Fruit fly (Drosophila melanogaster) whole organism, embryonic: ENCODE results near the gene CG2685.
A peak's percentile ranks its signal among the peaks of the same experiment; 100 is the strongest.

Experiments used
- BtbVII ChIP-seq: fragments of 200-800 bp; sonication (Bioruptor generic); optimal IDR thresholded peaks from 3 replicates; lab custom pipeline; 2017; ENCODE audit warnings: missing biosample characterization, mild to moderate bottlenecking, missing genetic modification characterization
- CG10462 ChIP-seq: fragments of 200-800 bp; sonication (Bioruptor generic); optimal IDR thresholded peaks from 2 replicates; lab custom pipeline; 2016; ENCODE audit warnings: missing biosample characterization, missing genetic modification characterization
- CG11560 ChIP-seq: fragments of 200-800 bp; sonication (Bioruptor generic); IDR thresholded peaks from 3 replicates; pipeline ENCODE4 v1.3.6; 2022; ENCODE audit warnings: missing biosample characterization, missing genetic modification characterization
- CG12071 ChIP-seq: fragments of 200-800 bp; sonication (Bioruptor generic); optimal IDR thresholded peaks from 3 replicates; lab custom pipeline; 2018; ENCODE audit warnings: missing biosample characterization, mild to moderate bottlenecking, missing genetic modification characterization
- CG12391 ChIP-seq: fragments of 200-800 bp; sonication (Bioruptor generic); optimal IDR thresholded peaks from 3 replicates; lab custom pipeline; 2018; ENCODE audit warnings: missing biosample characterization, mild to moderate bottlenecking, missing genetic modification characterization, moderate library complexity
- CG13775 ChIP-seq: fragments of 200-800 bp; sonication (Bioruptor generic); optimal IDR thresholded peaks from 3 replicates; lab custom pipeline; 2017; ENCODE audit warnings: missing biosample characterization, mild to moderate bottlenecking, missing genetic modification characterization
- CG14860 ChIP-seq: fragments of 200-800 bp; sonication (Bioruptor generic); IDR thresholded peaks from 3 replicates; pipeline ENCODE4 v1.3.6; 2022; ENCODE audit warnings: missing biosample characterization, missing genetic modification characterization; ENCODE audit not compliant: partially characterized antibody
- CG15011 ChIP-seq: fragments of 200-800 bp; sonication (Bioruptor generic); optimal IDR thresholded peaks from 3 replicates; lab custom pipeline; 2018; ENCODE audit warnings: missing biosample characterization, mild to moderate bottlenecking, missing genetic modification characterization
- CG2116 ChIP-seq: fragments of 200-800 bp; sonication (Bioruptor generic); optimal IDR thresholded peaks from 3 replicates; lab custom pipeline; 2018; ENCODE audit warnings: missing biosample characterization, mild to moderate bottlenecking, missing genetic modification characterization
- CG2712 ChIP-seq: fragments of 200-800 bp; optimal IDR thresholded peaks from 3 replicates; lab custom pipeline; 2019; ENCODE audit warnings: missing biosample characterization, mild to moderate bottlenecking, missing genetic modification characterization, moderate library complexity
- CG33213 ChIP-seq: fragments of 200-800 bp; sonication (Bioruptor generic); optimal IDR thresholded peaks from 3 replicates; lab custom pipeline; 2016; ENCODE audit warnings: missing biosample characterization, missing genetic modification characterization
- CG6654 ChIP-seq: fragments of 200-800 bp; sonication (Bioruptor generic); optimal IDR thresholded peaks from 2 replicates; lab custom pipeline; 2017; ENCODE audit warnings: missing biosample characterization, mild to moderate bottlenecking, missing genetic modification characterization
- CG7786 ChIP-seq: fragments of 200-800 bp; sonication (Bioruptor generic); optimal IDR thresholded peaks from 2 replicates; lab custom pipeline; 2016; ENCODE audit warnings: missing biosample characterization, missing genetic modification characterization
- CG7839 ChIP-seq: fragments of 200-800 bp; sonication (Bioruptor generic); optimal IDR thresholded peaks from 3 replicates; lab custom pipeline; 2018; ENCODE audit warnings: missing biosample characterization, mild to moderate bottlenecking, missing genetic modification characterization, moderate library complexity
- Camta ChIP-seq: fragments of 200-800 bp; sonication (Bioruptor generic); optimal IDR thresholded peaks from 2 replicates; lab custom pipeline; 2016; ENCODE audit warnings: missing biosample characterization, missing genetic modification characterization
- CkIIα-i1 ChIP-seq: fragments of 200-800 bp; sonication (Bioruptor generic); IDR thresholded peaks from 2 replicates; pipeline ENCODE4 v1.3.6; 2022; ENCODE audit warnings: missing biosample characterization, missing genetic modification characterization
- GATAe ChIP-seq: fragments of 200-800 bp; sonication (Bioruptor generic); conservative IDR thresholded peaks from 2 replicates; pipeline ENCODE4 v1.3.6; 2022; ENCODE audit warnings: missing biosample characterization, missing genetic modification characterization
- HmgD ChIP-seq: fragments of 200-800 bp; sonication (Bioruptor generic); optimal IDR thresholded peaks from 3 replicates; lab custom pipeline; 2016; ENCODE audit warnings: missing biosample characterization, missing genetic modification characterization
- Lpt ChIP-seq: fragments of >200 bp; optimal IDR thresholded peaks from 2 replicates; lab custom pipeline; 2018; ENCODE audit warnings: missing biosample characterization, missing genetic modification characterization
- MTF-1 ChIP-seq: fragments of 200-800 bp; sonication (Bioruptor generic); optimal IDR thresholded peaks from 2 replicates; lab custom pipeline; 2018; ENCODE audit warnings: missing biosample characterization, mild to moderate bottlenecking, missing genetic modification characterization, borderline replicate concordance
- Mad ChIP-seq: fragments of 200-800 bp; sonication (Bioruptor generic); optimal IDR thresholded peaks from 2 replicates; lab custom pipeline; 2016; ENCODE audit warnings: missing biosample characterization, missing genetic modification characterization
- Med ChIP-seq: fragments of 200-800 bp; sonication (Bioruptor generic); peaks from one replicate; lab custom pipeline; 2016; ENCODE audit warnings: missing biosample characterization, missing genetic modification characterization, mild to moderate bottlenecking, inconsistent platforms, moderate library complexity
- Meics ChIP-seq: fragments of 200-800 bp; sonication (Bioruptor generic); optimal IDR thresholded peaks from 2 replicates; lab custom pipeline; 2017; ENCODE audit warnings: missing biosample characterization, mild to moderate bottlenecking, missing genetic modification characterization
- Oli ChIP-seq: fragments of 200-800 bp; sonication (Bioruptor generic); optimal IDR thresholded peaks from 2 replicates; lab custom pipeline; 2018; ENCODE audit warnings: missing biosample characterization, mild to moderate bottlenecking, missing genetic modification characterization, moderate library complexity
- Opbp ChIP-seq: fragments of 200-800 bp; sonication (Bioruptor generic); IDR thresholded peaks from 3 replicates; pipeline ENCODE4 v1.3.6; 2022; ENCODE audit warnings: missing biosample characterization, missing genetic modification characterization; ENCODE audit not compliant: partially characterized antibody
- Rx ChIP-seq: fragments of 200-800 bp; sonication (Bioruptor generic); IDR thresholded peaks from 2 replicates; pipeline ENCODE4 v1.3.6; 2022; ENCODE audit warnings: missing biosample characterization, missing genetic modification characterization
- Taf1 ChIP-seq: fragments of 200-800 bp; sonication (Bioruptor generic); IDR thresholded peaks from 2 replicates; pipeline ENCODE4 v1.3.6; 2022; ENCODE audit warnings: missing biosample characterization, missing genetic modification characterization
- Usf ChIP-seq: fragments of 200-800 bp; sonication (Bioruptor generic); optimal IDR thresholded peaks from 2 replicates; lab custom pipeline; 2017; ENCODE audit warnings: missing genotype, missing biosample characterization, missing genetic modification characterization
- al ChIP-seq: fragments of 200-800 bp; sonication (Bioruptor generic); IDR thresholded peaks from 2 replicates; pipeline ENCODE4 v1.3.6; 2022; ENCODE audit warnings: missing biosample characterization, missing genetic modification characterization
- amos ChIP-seq: fragments of 200-800 bp; sonication (Bioruptor generic); IDR thresholded peaks from 2 replicates; pipeline ENCODE4 v1.3.6; 2022; ENCODE audit warnings: missing biosample characterization, missing genetic modification characterization; ENCODE audit not compliant: partially characterized antibody
- aop ChIP-seq: fragments of 200-800 bp; sonication (Bioruptor generic); IDR thresholded peaks from 2 replicates; pipeline ENCODE4 v1.3.6; 2022; ENCODE audit warnings: missing biosample characterization, missing genetic modification characterization
- ap ChIP-seq: fragments of 200-800 bp; sonication (Bioruptor generic); IDR thresholded peaks from 2 replicates; pipeline ENCODE4 v1.3.6; 2022; ENCODE audit warnings: missing biosample characterization, missing genetic modification characterization
- bowl ChIP-seq: fragments of 200-800 bp; sonication (Bioruptor generic); IDR thresholded peaks from 2 replicates; pipeline ENCODE4 v1.3.6; 2022; ENCODE audit warnings: missing biosample characterization, missing genetic modification characterization
- chm ChIP-seq: fragments of 200-800 bp; sonication (Bioruptor generic); IDR thresholded peaks from 2 replicates; pipeline ENCODE4 v1.3.6; 2022; ENCODE audit warnings: missing biosample characterization, missing genetic modification characterization
- gcm ChIP-seq: fragments of 200-800 bp; sonication (Bioruptor generic); optimal IDR thresholded peaks from 2 replicates; lab custom pipeline; 2019; ENCODE audit warnings: missing biosample characterization, mild to moderate bottlenecking, missing genetic modification characterization, moderate library complexity
- gem ChIP-seq: fragments of 200-800 bp; sonication (Bioruptor generic); optimal IDR thresholded peaks from 2 replicates; lab custom pipeline; 2019; ENCODE audit warnings: missing biosample characterization, mild to moderate bottlenecking, missing genetic modification characterization, moderate library complexity
- grn ChIP-seq: fragments of 200-800 bp; sonication (Bioruptor generic); optimal IDR thresholded peaks from 3 replicates; lab custom pipeline; 2017; ENCODE audit warnings: missing biosample characterization, missing genetic modification characterization
- gsb-n ChIP-seq: fragments of 200-800 bp; sonication (Bioruptor generic); optimal IDR thresholded peaks from 3 replicates; lab custom pipeline; 2018; ENCODE audit warnings: missing biosample characterization, mild to moderate bottlenecking, missing genetic modification characterization
- gt ChIP-seq: fragments of 200-800 bp; sonication (Bioruptor generic); IDR thresholded peaks from 2 replicates; pipeline ENCODE4 v1.3.6; 2022; ENCODE audit warnings: missing biosample characterization, missing genetic modification characterization
- jigr1 ChIP-seq: fragments of 200-800 bp; sonication (Bioruptor generic); IDR thresholded peaks from 3 replicates; pipeline ENCODE4 v1.3.6; 2022; ENCODE audit warnings: missing biosample characterization, missing genetic modification characterization
- kay ChIP-seq: fragments of 200-800 bp; sonication (Bioruptor generic); optimal IDR thresholded peaks from 2 replicates; lab custom pipeline; 2016; ENCODE audit warnings: missing biosample characterization, missing genetic modification characterization
- nmo ChIP-seq: fragments of 200-800 bp; sonication (Bioruptor generic); optimal IDR thresholded peaks from 2 replicates; lab custom pipeline; 2018; ENCODE audit warnings: missing biosample characterization, mild to moderate bottlenecking, missing genetic modification characterization, moderate library complexity
- pan ChIP-seq, 4 experiments: fragments of >200 bp in 3 of 4; fragments of 200-800 bp in 1 of 4; sonication (Bioruptor generic) in 1 of 4; optimal IDR thresholded peaks in 3 of 4; IDR thresholded peaks in 1 of 4; 2 replicates each; pipeline versions ENCODE4 v1.3.6 to Lab custom; 2017 to 2022; ENCODE audit warnings: missing biosample characterization in 2 of 4, missing genetic modification characterization in 2 of 4, mixed read lengths in 1 of 4
- pho ChIP-seq: fragments of 200-800 bp; sonication (Bioruptor generic); optimal IDR thresholded peaks from 2 replicates; lab custom pipeline; 2016; ENCODE audit warnings: missing biosample characterization, missing genetic modification characterization
- pita ChIP-seq: fragments of 200-800 bp; sonication (Bioruptor generic); optimal IDR thresholded peaks from 2 replicates; lab custom pipeline; 2017; ENCODE audit warnings: missing biosample characterization, mild to moderate bottlenecking, missing genetic modification characterization
- pzg ChIP-seq: fragments of 200-800 bp; sonication (Bioruptor generic); optimal IDR thresholded peaks from 3 replicates; lab custom pipeline; 2018; ENCODE audit warnings: missing biosample characterization, mild to moderate bottlenecking, missing genetic modification characterization, moderate library complexity
- ro ChIP-seq: fragments of 200-800 bp; sonication (Bioruptor generic); IDR thresholded peaks from 2 replicates; pipeline ENCODE4 v1.3.6; 2022; ENCODE audit warnings: missing biosample characterization, missing genetic modification characterization
- sna ChIP-seq: fragments of 200-800 bp; sonication (Bioruptor generic); IDR thresholded peaks from 2 replicates; pipeline ENCODE4 v1.3.6; 2022; ENCODE audit warnings: missing biosample characterization, missing genetic modification characterization; ENCODE audit not compliant: partially characterized antibody
- trem ChIP-seq: fragments of 200-800 bp; optimal IDR thresholded peaks from 3 replicates; lab custom pipeline; 2019; ENCODE audit warnings: missing biosample characterization, mild to moderate bottlenecking, missing genetic modification characterization, moderate library complexity
- tup ChIP-seq: fragments of 200-800 bp; sonication (Bioruptor generic); optimal IDR thresholded peaks from 2 replicates; lab custom pipeline; 2016; ENCODE audit warnings: missing biosample characterization, mild to moderate bottlenecking, missing genetic modification characterization, moderate library complexity

The CG2685 gene

dm6 chrX:2744042-2744441 lies 30.3 kb upstream of the CG2685 start, which contains the start of gene Syx4 (continued):
- TF ChIP-seq CkIIα-i1 (GFP tag; lab: Robert Waterston, UW) (peak; percentile 43; the same call in 1 of the 2 replicates), gem (tag; lab: Kevin White, UChicago) (peak; percentile 94), nmo (GFP tag; lab: Kevin White, UChicago) (peak; percentile 88), gsb-n (peak; percentile 79), kay (GFP tag; lab: Kevin White, UChicago) (peak; percentile 73), pan (optimal IDR thresholded peaks at IDR 0.05; lab: Kevin White, UChicago) (no peak), pan (GFP tag; optimal IDR thresholded peaks at IDR 0.05 in 1 of 2, IDR thresholded peaks at IDR 0.05 in 1 of 2) (peak in 1 of 2 experiments; percentile 93), CG33213 (GFP tag; lab: Kevin White, UChicago) (peak; percentile 84), pita (no peak), CG2712 (tag; lab: Kevin White, UChicago) (peak; percentile 87), Mad (peak; percentile 81), Taf1 (GFP tag; lab: Robert Waterston, UW) (peak; percentile 83), CG15011 (GFP tag; lab: Kevin White, UChicago) (peak; percentile 87), trem (tag; lab: Kevin White, UChicago) (peak; percentile 73), gcm (GFP tag; lab: Kevin White, UChicago) (peak; percentile 85), bowl (GFP tag; lab: Robert Waterston, UW) (peak; percentile 85), CG2116 (peak; percentile 50), tup (GFP tag; lab: Kevin White, UChicago) (peak; percentile 86), ro (GFP tag; lab: Robert Waterston, UW) (0 out of 2 replicates have a peak, but pooled peaks have one; percentile 11), jigr1 (0 out of 3 replicates have a peak, but pooled peaks have one; percentile 29), BtbVII (GFP tag; lab: Kevin White, UChicago) (peak; percentile 92), Camta (peak; percentile 84), Usf (GFP tag; lab: Kevin White, UChicago) (peak; percentile 71), Rx (peak; percentile 81), CG12071 (peak; percentile 94), CG10462 (GFP tag; lab: Kevin White, UChicago) (peak; percentile 56), pho (peak; percentile 90), Oli (tag; lab: Kevin White, UChicago) (peak; percentile 91), Med (GFP tag; lab: Kevin White, UChicago) (peak; percentile 99), Meics (peak; percentile 94), GATAe (peak; percentile 76), ap (GFP tag; lab: Robert Waterston, UW) (peak; percentile 87), CG14860 (GFP tag; lab: Robert Waterston, UW) (no peak), aop (GFP tag; lab: Robert Waterston, UW) (0 out of 2 replicates have a peak, but pooled peaks have one; percentile 48), CG13775 (GFP tag; lab: Kevin White, UChicago) (peak; percentile 79), Lpt (GFP tag; lab: Kevin White, UChicago) (no peak), amos (GFP tag; lab: Robert Waterston, UW) (no peak), chm (GFP tag; lab: Robert Waterston, UW) (peak; percentile 92), gt (GFP tag; lab: Robert Waterston, UW) (no peak), CG11560 (peak; percentile 71; the same call in 2 of the 3 replicates), CG6654 (GFP tag; lab: Kevin White, UChicago) (peak; percentile 78), MTF-1 (GFP tag; lab: Kevin White, UChicago) (peak; percentile 78), pzg (GFP tag; lab: Kevin White, UChicago) (peak; percentile 20), HmgD (GFP tag; lab: Kevin White, UChicago) (peak; percentile 28), CG12391 (tag; lab: Kevin White, UChicago) (peak; percentile 93), sna (GFP tag; lab: Robert Waterston, UW) (no peak), Opbp (GFP tag; lab: Robert Waterston, UW) (no peak), al (peak; percentile 78), CG7839 (peak; percentile 95), CG7786 (peak; percentile 94), grn (GFP tag; lab: Kevin White, UChicago) (peak; percentile 52)
